Fruit fly (Drosophila melanogaster) whole organism, embryonic: Measurements from ENCODE around the gene CG14340.

ENCODE experiments used
- Adf1 ChIP-seq: fragments of 200-800 bp; sonication (Bioruptor generic); IDR thresholded peaks from 2 replicates; pipeline ENCODE4 v1.3.6; 2022; ENCODE audit warnings: missing biosample characterization, missing genetic modification characterization
- CG13287 ChIP-seq: fragments of 200-800 bp; sonication (Bioruptor generic); IDR thresholded peaks from 2 replicates; pipeline ENCODE4 v1.3.6; 2022; ENCODE audit warnings: missing biosample characterization, missing genetic modification characterization; ENCODE audit not compliant: partially characterized antibody
- CG14014 ChIP-seq: fragments of 200-800 bp; sonication (Bioruptor generic); IDR thresholded peaks from 2 replicates; pipeline ENCODE4 v1.3.6; 2022; ENCODE audit warnings: missing biosample characterization, missing genetic modification characterization
- CG14441 ChIP-seq: fragments of 200-800 bp; sonication (Bioruptor generic); IDR thresholded peaks from 2 replicates; pipeline ENCODE4 v1.3.6; 2022; ENCODE audit warnings: missing biosample characterization, missing genetic modification characterization
- CG2889 ChIP-seq: fragments of 200-800 bp; sonication (Bioruptor generic); IDR thresholded peaks from 3 replicates; pipeline ENCODE4 v1.3.6; 2022; ENCODE audit warnings: missing biosample characterization, missing genetic modification characterization
- CG30403 ChIP-seq: fragments of 200-800 bp; sonication (Bioruptor generic); optimal IDR thresholded peaks from 3 replicates; lab custom pipeline; 2016; ENCODE audit warnings: missing biosample characterization, missing genetic modification characterization
- CG4617 ChIP-seq: fragments of 200-800 bp; sonication (Bioruptor generic); optimal IDR thresholded peaks from 3 replicates; lab custom pipeline; 2016; ENCODE audit warnings: missing biosample characterization, missing genetic modification characterization, borderline replicate concordance
- CG6175 ChIP-seq: fragments of 200-800 bp; sonication (Bioruptor generic); IDR thresholded peaks from 3 replicates; pipeline ENCODE4 v1.3.6; 2022; ENCODE audit warnings: missing biosample characterization, missing genetic modification characterization
- Deaf1 ChIP-seq: fragments of 200-800 bp; optimal IDR thresholded peaks from 3 replicates; lab custom pipeline; 2019; ENCODE audit warnings: missing biosample characterization, mild to moderate bottlenecking, missing genetic modification characterization, moderate library complexity
- Dll ChIP-seq: fragments of 200-800 bp; sonication (Bioruptor generic); IDR thresholded peaks from 4 replicates; pipeline ENCODE4 v1.3.6; 2022; ENCODE audit warnings: missing biosample characterization, missing genetic modification characterization; ENCODE audit not compliant: partially characterized antibody
- Doc3 ChIP-seq: fragments of 200-800 bp; sonication (Bioruptor generic); IDR thresholded peaks from 3 replicates; pipeline ENCODE4 v1.3.6; 2022; ENCODE audit warnings: missing biosample characterization, missing genetic modification characterization; ENCODE audit not compliant: partially characterized antibody
- E2f2 ChIP-seq: fragments of 200-800 bp; sonication (Bioruptor generic); IDR thresholded peaks from 2 replicates; pipeline ENCODE4 v1.3.6; 2022; ENCODE audit warnings: missing biosample characterization, missing genetic modification characterization
- HmgZ ChIP-seq: fragments of 200-800 bp; sonication (Bioruptor generic); optimal IDR thresholded peaks from 2 replicates; lab custom pipeline; 2018; ENCODE audit warnings: missing biosample characterization, mild to moderate bottlenecking, missing genetic modification characterization
- Hr78 ChIP-seq, 2 experiments: fragments of 200-800 bp in 1 of 2; fragments of >200 bp in 1 of 2; sonication (Bioruptor generic) in 1 of 2; optimal IDR thresholded peaks; 2 replicates each; lab custom pipeline; 2017 to 2019; ENCODE audit warnings: missing biosample characterization in 2 of 2, missing genetic modification characterization in 2 of 2, mild to moderate bottlenecking in 1 of 2, moderate library complexity in 1 of 2
- Kr ChIP-seq: fragments of 200-800 bp; sonication (Bioruptor generic); optimal IDR thresholded peaks from 2 replicates; lab custom pipeline; 2017; ENCODE audit warnings: missing biosample characterization, mild to moderate bottlenecking, missing genetic modification characterization
- MESR4 ChIP-seq: fragments of 200-800 bp; sonication (Bioruptor generic); optimal IDR thresholded peaks from 2 replicates; lab custom pipeline; 2018; ENCODE audit warnings: missing biosample characterization, mild to moderate bottlenecking, missing genetic modification characterization, moderate library complexity
- MTF-1 ChIP-seq: fragments of 200-800 bp; sonication (Bioruptor generic); optimal IDR thresholded peaks from 2 replicates; lab custom pipeline; 2018; ENCODE audit warnings: missing biosample characterization, mild to moderate bottlenecking, missing genetic modification characterization, borderline replicate concordance
- Max ChIP-seq: fragments of 200-800 bp; sonication (Bioruptor generic); optimal IDR thresholded peaks from 2 replicates; lab custom pipeline; 2016; ENCODE audit warnings: missing biosample characterization, mild to moderate bottlenecking, missing genetic modification characterization
- Nf-YB ChIP-seq: fragments of 200-800 bp; sonication (Bioruptor generic); optimal IDR thresholded peaks from 3 replicates; lab custom pipeline; 2019; ENCODE audit warnings: missing biosample characterization, mild to moderate bottlenecking, missing genetic modification characterization, moderate library complexity
- Pdp1 ChIP-seq, 2 experiments: fragments of 200-800 bp; sonication (Bioruptor generic); optimal IDR thresholded peaks; 3 replicates each; lab custom pipeline; 2016; ENCODE audit warnings: missing biosample characterization in 2 of 2, missing genetic modification characterization in 2 of 2, mild to moderate bottlenecking in 1 of 2, moderate library complexity in 1 of 2
- Trl ChIP-seq, 3 experiments: fragments of >200 bp in 2 of 3; fragments of 200-800 bp in 1 of 3; sonication (Bioruptor generic) in 1 of 3; optimal IDR thresholded peaks; 2 replicates in 1 of 3; 3 replicates in 2 of 3; lab custom pipeline; 2016 to 2017; ENCODE audit warnings: missing biosample characterization in 1 of 3, missing genetic modification characterization in 1 of 3
- YL-1 ChIP-seq: fragments of 200-800 bp; sonication (Bioruptor generic); optimal IDR thresholded peaks from 3 replicates; lab custom pipeline; 2017; ENCODE audit warnings: missing biosample characterization, mild to moderate bottlenecking, missing genetic modification characterization
- ap ChIP-seq: fragments of 200-800 bp; sonication (Bioruptor generic); IDR thresholded peaks from 2 replicates; pipeline ENCODE4 v1.3.6; 2022; ENCODE audit warnings: missing biosample characterization, missing genetic modification characterization
- bsh ChIP-seq, 2 experiments: fragments of 200-800 bp; sonication (Bioruptor generic); optimal IDR thresholded peaks; 2 replicates each; lab custom pipeline; 2017 to 2018; ENCODE audit warnings: mild to moderate bottlenecking in 2 of 2, missing biosample characterization in 2 of 2, missing genetic modification characterization in 2 of 2, moderate library complexity in 1 of 2
- chinmo ChIP-seq: fragments of 200-800 bp; sonication (Bioruptor generic); IDR thresholded peaks from 4 replicates; pipeline ENCODE4 v1.3.6; 2022; ENCODE audit warnings: missing biosample characterization, missing genetic modification characterization; ENCODE audit not compliant: partially characterized antibody
- crol ChIP-seq: fragments of 200-800 bp; sonication (Bioruptor generic); IDR thresholded peaks from 2 replicates; pipeline ENCODE4 v1.3.6; 2022; ENCODE audit warnings: missing biosample characterization, missing genetic modification characterization
- dmrt99B ChIP-seq: fragments of 200-800 bp; sonication (Bioruptor generic); optimal IDR thresholded peaks from 2 replicates; lab custom pipeline; 2018; ENCODE audit warnings: missing biosample characterization, mild to moderate bottlenecking, missing genetic modification characterization, moderate library complexity
- ewg ChIP-seq: fragments of 200-800 bp; sonication (Bioruptor generic); optimal IDR thresholded peaks from 3 replicates; lab custom pipeline; 2017; ENCODE audit warnings: mild to moderate bottlenecking, missing biosample characterization, missing genetic modification reagents, missing genetic modification characterization
- gro ChIP-seq: fragments of 200-800 bp; sonication (Bioruptor generic); optimal IDR thresholded peaks from 2 replicates; lab custom pipeline; 2016; ENCODE audit warnings: missing biosample characterization, missing genetic modification characterization
- gt ChIP-seq: fragments of 200-800 bp; sonication (Bioruptor generic); IDR thresholded peaks from 2 replicates; pipeline ENCODE4 v1.3.6; 2022; ENCODE audit warnings: missing biosample characterization, missing genetic modification characterization
- ham ChIP-seq: fragments of 200-800 bp; sonication (Bioruptor generic); IDR thresholded peaks from 2 replicates; pipeline ENCODE4 v1.3.6; 2022; ENCODE audit warnings: missing biosample characterization, missing genetic modification characterization
- nerfin-2 ChIP-seq: fragments of 200-800 bp; sonication (Bioruptor generic); IDR thresholded peaks from 2 replicates; pipeline ENCODE4 v1.3.6; 2022; ENCODE audit warnings: missing biosample characterization, missing genetic modification characterization; ENCODE audit not compliant: partially characterized antibody
- nom ChIP-seq: fragments of 200-800 bp; sonication (Bioruptor generic); optimal IDR thresholded peaks from 2 replicates; lab custom pipeline; 2017; ENCODE audit warnings: missing biosample characterization, missing genetic modification characterization, mild to moderate bottlenecking, moderate library complexity, missing genetic modification reagents
- scrt ChIP-seq: fragments of 200-800 bp; sonication (Bioruptor generic); optimal IDR thresholded peaks from 2 replicates; lab custom pipeline; 2018; ENCODE audit warnings: missing biosample characterization, mild to moderate bottlenecking, missing genetic modification characterization, moderate library complexity
- sens ChIP-seq: fragments of 200-800 bp; sonication (Bioruptor generic); peaks from one replicate; lab custom pipeline; 2016; ENCODE audit warnings: missing biosample characterization, missing genetic modification characterization
- sr ChIP-seq: fragments of 200-800 bp; sonication (Bioruptor generic); IDR thresholded peaks from 3 replicates; pipeline ENCODE4 v1.3.6; 2022; ENCODE audit warnings: missing biosample characterization, missing genetic modification characterization
- stwl ChIP-seq: fragments of 200-800 bp; sonication (Bioruptor generic); optimal IDR thresholded peaks from 3 replicates; lab custom pipeline; 2018; ENCODE audit warnings: missing biosample characterization, mild to moderate bottlenecking, missing genetic modification characterization, moderate library complexity
- z ChIP-seq: fragments of 200-800 bp; sonication (Bioruptor generic); IDR thresholded peaks from 3 replicates; pipeline ENCODE4 v1.3.6; 2022; ENCODE audit warnings: missing biosample characterization, missing genetic modification characterization

CG14340 gene

dm6 chr2L:1080802-1081464 is 31.8 kb upstream of the CG14340 start, which contains the start of gene Atg4a (continued):
- TF ChIP-seq CG2889 (no peak), Nf-YB (GFP tag; lab: Kevin White, UChicago) (no peak), sens (GFP tag; lab: Kevin White, UChicago) (no peak), Pdp1 (GFP tag; optimal IDR thresholded peaks at IDR 0.05; lab: Kevin White, UChicago) (peak in 1 of 2 experiments; percentile 74), Kr (GFP tag; lab: Kevin White, UChicago) (no peak), Hr78 (GFP tag; optimal IDR thresholded peaks at IDR 0.05; lab: Kevin White, UChicago) (peak in 1 of 2 experiments; percentile 23), MESR4 (peak; percentile 80), HmgZ (tag; lab: Kevin White, UChicago) (peak; percentile 1), Dll (GFP tag; lab: Robert Waterston, UW) (0 out of 4 replicates have a peak, but pooled peaks have one; percentile 30), crol (GFP tag; lab: Robert Waterston, UW) (no peak), CG4617 (GFP tag; lab: Kevin White, UChicago) (peak; percentile 42), nom (peak; percentile 62), stwl (tag; lab: Kevin White, UChicago) (peak; percentile 41), YL-1 (GFP tag; lab: Kevin White, UChicago) (peak; percentile 64), bsh (GFP tag; optimal IDR thresholded peaks at IDR 0.05; lab: Kevin White, UChicago) (peak in 1 of 2 experiments; percentile 21)

DNA sequence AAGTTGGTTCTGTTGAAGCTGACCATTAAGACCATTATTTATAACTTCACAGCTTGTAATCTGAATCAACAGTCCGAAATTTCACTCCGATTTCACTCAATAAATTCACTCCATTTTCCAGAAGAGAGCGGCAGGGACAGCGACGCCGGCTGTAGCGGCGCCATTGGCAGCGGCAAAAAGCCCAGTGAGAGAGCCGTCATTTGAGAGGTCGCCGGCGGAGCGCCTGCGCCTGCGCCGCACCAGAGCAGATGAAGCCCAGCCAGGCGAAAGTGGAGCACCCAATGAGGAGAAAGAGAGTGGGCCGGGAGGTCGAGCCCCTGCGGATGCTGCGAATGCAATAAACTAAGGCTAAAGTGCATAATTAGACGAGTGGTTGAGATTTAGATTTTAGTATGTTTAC is 30.1 kb upstream of the CG14340 start:
- no peak for TF ChIP-seq nerfin-2 (GFP tag; lab: Robert Waterston, UW)
- peak; percentile 29; the same call in 1 of the 2 replicates for TF ChIP-seq CG13287
- no peak for TF ChIP-seq CG6175 (GFP tag; lab: Robert Waterston, UW)
- no peak for TF ChIP-seq ap (GFP tag; lab: Robert Waterston, UW)
- no peak for TF ChIP-seq Max (GFP tag; lab: Kevin White, UChicago)
- no peak for TF ChIP-seq CG30403 (GFP tag; lab: Kevin White, UChicago)
- 0 out of 2 replicates have a peak, but pooled peaks have one; percentile 9 for TF ChIP-seq CG14014 (GFP tag; lab: Robert Waterston, UW)
- 0 out of 4 replicates have a peak, but pooled peaks have one; percentile 62 for TF ChIP-seq chinmo (GFP tag; lab: Robert Waterston, UW)
- no peak for TF ChIP-seq gt (GFP tag; lab: Robert Waterston, UW)
- TF ChIP-seq Doc3 (GFP tag; lab: Robert Waterston, UW): 0 out of 3 replicates have a peak, but pooled peaks have one; percentile 10
- TF ChIP-seq z (GFP tag; lab: Robert Waterston, UW): peak; percentile 93
- peak; percentile 87 for TF ChIP-seq ewg (GFP tag; lab: Kevin White, UChicago)
- TF ChIP-seq Trl (optimal IDR thresholded peaks at IDR 0.05; lab: Kevin White, UChicago): peak; percentile 34 to 60
- no peak for TF ChIP-seq Trl (GFP tag; optimal IDR thresholded peaks at IDR 0.05; lab: Kevin White, UChicago)
- no peak for TF ChIP-seq CG14441 (GFP tag; lab: Robert Waterston, UW)
- TF ChIP-seq gro (GFP tag; lab: Kevin White, UChicago): no peak
- TF ChIP-seq dmrt99B: no peak
- peak; percentile 11; the same call in 1 of the 2 replicates for TF ChIP-seq E2f2
- peak; percentile 68 for TF ChIP-seq Deaf1 (tag; lab: Kevin White, UChicago)
- no peak for TF ChIP-seq ham
- peak; percentile 85 for TF ChIP-seq Adf1
- 0 out of 3 replicates have a peak, but pooled peaks have one; percentile 4 for TF ChIP-seq sr (GFP tag; lab: Robert Waterston, UW)
- TF ChIP-seq scrt (GFP tag; lab: Kevin White, UChicago): peak; percentile 20
- TF ChIP-seq MTF-1 (GFP tag; lab: Kevin White, UChicago): no peak
